Worm (Caenorhabditis elegans) whole organism, mixed stage, embryonic: Measurements from ENCODE around the gene Y55D5A.4.

Experiments used
- blmp-1 ChIP-seq: fragments of 150-350 bp; optimal IDR thresholded peaks from 2 replicates; lab custom pipeline; 2014; ENCODE audit warnings: missing biosample characterization, missing genetic modification characterization
- cnd-1 ChIP-seq: fragments of 200-800 bp; sonication (Bioruptor generic); optimal IDR thresholded peaks from 2 replicates; lab custom pipeline; 2018; ENCODE audit warnings: mild to moderate bottlenecking, missing genetic modification characterization, missing compliant biosample characterization
- elt-1 ChIP-seq: sonication (generic microtip); optimal IDR thresholded peaks from 2 replicates; lab custom pipeline; 2017; ENCODE audit warnings: missing genetic modification characterization, mild to moderate bottlenecking, missing compliant biosample characterization, antibody characterized with exemption, moderate library complexity, borderline replicate concordance; ENCODE audit not compliant: insufficient read depth

- TF ChIP-seq cnd-1 (tag; lab: Kevin White, UChicago) (no peak), blmp-1 (no peak), elt-1 (tag; lab: Kevin White, UChicago) (no peak)
Observed at ce11 chrIII:2970251-2970650, 19.6 kb downstream of the Y55D5A.4 start.
